Fruit fly (Drosophila melanogaster): Measurements from ENCODE around the gene CG11617.

Gene CG11617

DNA sequence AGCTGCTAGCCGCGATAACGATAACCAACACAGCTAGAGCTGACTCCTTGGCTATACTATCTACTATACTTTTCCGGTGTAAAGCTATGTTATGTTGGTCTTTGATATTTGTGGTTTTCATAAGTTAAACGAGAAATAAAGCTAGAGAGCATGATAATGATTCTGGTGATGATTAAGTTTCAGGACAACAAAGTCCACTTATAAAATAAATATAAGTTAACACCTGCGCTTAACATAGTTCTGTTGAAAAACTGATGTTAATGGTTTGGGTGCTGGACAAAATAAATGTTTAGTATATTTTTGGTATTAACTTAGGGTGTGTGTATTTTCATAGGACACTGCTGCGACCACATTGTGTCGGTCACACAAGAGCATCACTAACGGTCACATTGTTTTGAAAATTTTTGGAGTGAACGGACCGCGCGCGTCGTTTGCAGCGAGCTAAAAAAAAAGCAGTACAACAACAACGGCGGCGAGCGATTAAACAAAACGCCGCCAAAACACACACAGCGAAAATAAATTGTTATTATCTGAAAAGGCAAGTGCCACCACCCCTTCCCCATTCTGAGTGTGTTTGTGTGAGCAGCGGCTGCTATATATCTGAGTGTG is 48.3 kb downstream of the CG11617 start, which contains the start of the genes CG33635 and spen (continued):
- peak; percentile 69 for TF ChIP-seq sage (GFP tag; optimal IDR thresholded peaks at IDR 0.05)

DNA sequence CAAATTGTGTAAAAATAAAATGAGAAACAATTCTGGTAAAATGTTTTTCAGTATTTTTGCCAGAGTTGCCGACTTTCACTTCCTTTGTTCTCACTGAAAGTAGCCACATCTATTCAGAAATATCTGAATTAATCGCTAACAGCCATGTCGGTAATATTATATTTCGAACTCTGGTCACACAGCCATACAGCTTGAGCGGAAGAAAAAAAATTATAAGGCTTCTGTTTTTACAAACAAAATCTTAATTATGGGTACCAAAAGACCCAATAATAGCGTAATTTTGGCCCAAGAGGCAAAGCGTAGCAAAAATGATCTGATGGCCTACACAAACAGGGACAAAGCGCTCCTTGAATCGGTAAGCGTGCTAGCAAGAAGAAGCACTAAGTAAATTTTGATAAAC is 51.1 kb downstream of the CG11617 start, which contains the start of gene CG3436:
CG3436 (plus strand) TSS at position 36 of the 400 bp plus-strand sequence.
- no peak for TF ChIP-seq Rel (GFP tag; optimal IDR thresholded peaks at IDR 0.05)
- peak; percentile 0 for TF ChIP-seq Rel (tag; optimal IDR thresholded peaks at IDR 0.05)
- TF ChIP-seq h (GFP tag; optimal IDR thresholded peaks at IDR 0.05) = peak; percentile 3
- TF ChIP-seq HLH106 (tag; optimal IDR thresholded peaks at IDR 0.05) = no peak
- TF ChIP-seq rgr (GFP tag; optimal IDR thresholded peaks at IDR 0.05) = peak; percentile 47

DNA sequence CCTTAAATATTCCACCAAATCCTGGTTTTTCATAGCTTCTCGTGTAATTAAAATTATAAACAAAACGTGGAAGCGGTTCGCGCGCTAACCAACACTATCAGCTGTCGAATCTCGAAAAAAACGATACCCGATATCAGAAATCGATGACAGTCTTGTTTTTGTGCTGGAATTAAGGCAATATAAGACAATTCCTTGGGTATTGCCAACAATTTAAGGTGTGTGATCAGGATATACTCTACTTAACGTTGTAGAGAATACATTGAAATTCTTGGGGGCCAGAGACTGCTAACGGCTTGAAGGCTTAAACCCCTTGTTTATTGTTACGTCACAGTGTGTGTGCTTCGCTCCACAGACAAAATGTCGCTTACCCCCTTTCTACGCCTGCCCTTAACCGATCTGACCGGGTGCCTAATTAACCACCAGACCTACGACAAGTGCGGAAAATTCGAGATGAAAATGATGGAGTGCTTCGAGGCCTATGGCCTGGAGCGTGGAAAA is 51.8 kb downstream of the CG11617 start, which contains the start of gene Pus10:
Pus10 (minus strand) TSS at position 91 of the 498 bp plus-strand sequence.
- TF ChIP-seq Vsx2 (GFP tag; optimal IDR thresholded peaks at IDR 0.05; ENCODE audit: partially characterized antibody) (peak; percentile 26), lola (GFP tag; optimal IDR thresholded peaks at IDR 0.05) (no peak), Jra (GFP tag; optimal IDR thresholded peaks at IDR 0.05) (peak; percentile 35), foxo (GFP tag; optimal IDR thresholded peaks at IDR 0.05) (peak in 1 of 2 experiments; percentile 26), psq (GFP tag; optimal IDR thresholded peaks at IDR 0.05) (no peak), OdsH (GFP tag; optimal IDR thresholded peaks at IDR 0.05) (peak; percentile 4)
